Worm (Caenorhabditis elegans) whole organism, mixed stage, embryonic: ENCODE measurements around the gene C54C6.4.

Experiments used
- pha-4 ChIP-seq: fragments of 150-350 bp; optimal IDR thresholded peaks from 2 replicates; lab custom pipeline; 2018; ENCODE audit warnings: missing biosample characterization, missing genetic modification reagents, missing genetic modification characterization
- ztf-11 ChIP-seq: fragments of 150-350 bp; optimal IDR thresholded peaks from 2 replicates; lab custom pipeline; 2014; ENCODE audit warnings: missing biosample characterization, missing genetic modification characterization

ce11 chrIII:3528342-3528741 lies 25.1 kb upstream of the C54C6.4 start, which contains the start of gene rpl-37:
- TF ChIP-seq pha-4 (tag; lab: Kevin White, UChicago), result no peak
- TF ChIP-seq ztf-11 (tag; lab: Kevin White, UChicago), result no peak
